Worm (Caenorhabditis elegans): Measurements from ENCODE around the gene C52B9.8.
"Not testable (repeated sequence)": the region's sequence is repeated elsewhere in the genome, so short reads cannot be mapped to it uniquely, and the experiment has no call there.

C52B9.8 gene

ce11 chrX:4343915-4344314, 32.3 kb upstream of the C52B9.8 start, which contains the start of gene F14H12.3:
TSS of gene F14H12.3 (plus strand) at chrX:4344215.
- TF ChIP-seq egl-27 (tag; optimal IDR thresholded peaks at IDR 0.05): no peak
- TF ChIP-seq nhr-48 (tag; optimal IDR thresholded peaks at IDR 0.05): no peak
- no peak for TF ChIP-seq Y48G9A.11 (GFP tag; IDR thresholded peaks at IDR 0.05)
- TF ChIP-seq zfp-3 (GFP tag; conservative IDR thresholded peaks at IDR 0.05): no peak
- TF ChIP-seq lsy-2 (tag; optimal IDR thresholded peaks at IDR 0.05): no peak
- TF ChIP-seq madf-9 (GFP tag; conservative IDR thresholded peaks at IDR 0.05): no peak
- no peak for TF ChIP-seq nhr-42 (GFP tag; IDR thresholded peaks at IDR 0.05)
- TF ChIP-seq nhr-28 (tag; optimal IDR thresholded peaks at IDR 0.05): no peak
- TF ChIP-seq mes-2 (tag; optimal IDR thresholded peaks at IDR 0.05; ENCODE audit: poor library complexity, severe bottlenecking): no peak
- no peak for TF ChIP-seq lin-15B (tag; optimal IDR thresholded peaks at IDR 0.05)
- no peak for TF ChIP-seq mdt-29 (GFP tag; IDR thresholded peaks at IDR 0.05)
- no peak for TF ChIP-seq mxl-2 (GFP tag; conservative IDR thresholded peaks at IDR 0.05)
- no peak for TF ChIP-seq T26A8.4 (GFP tag; IDR thresholded peaks at IDR 0.05)
- no peak for TF ChIP-seq F44E2.7 (GFP tag; IDR thresholded peaks at IDR 0.05)

ce11 chrX:4342730-4343129, 31.2 kb upstream of the C52B9.8 start:
- TF ChIP-seq F44E2.7 (GFP tag; IDR thresholded peaks at IDR 0.05) (no peak), F37D6.2 (tag; optimal IDR thresholded peaks at IDR 0.05) (no peak), ceh-28 (tag; optimal IDR thresholded peaks at IDR 0.05) (no peak), unc-130 (GFP tag; optimal IDR thresholded peaks at IDR 0.05) (no peak), jun-1 (tag; optimal IDR thresholded peaks at IDR 0.05) (no peak), php-3 (GFP tag; IDR thresholded peaks at IDR 0.05) (no peak), gei-8 (GFP tag; optimal IDR thresholded peaks at IDR 0.05) (no peak), dve-1 (tag; optimal IDR thresholded peaks at IDR 0.05; ENCODE audit: insufficient read depth) (no peak), vab-7 (GFP tag; IDR thresholded peaks at IDR 0.05) (no peak), set-16 (GFP tag; IDR thresholded peaks at IDR 0.05) (no peak), hlh-30 (tag; optimal IDR thresholded peaks at IDR 0.05; ENCODE audit: insufficient read depth) (no peak), zag-1 (tag; optimal IDR thresholded peaks at IDR 0.05) (no peak), hlh-11 (tag; optimal IDR thresholded peaks at IDR 0.05) (no peak), egl-43 (GFP tag; IDR thresholded peaks at IDR 0.05) (no peak), cey-2 (tag; optimal IDR thresholded peaks at IDR 0.05; ENCODE audit: borderline replicate concordance, insufficient read depth) (no peak)

- TF ChIP-seq lir-3, egl-27, attf-4 (tag; optimal IDR thresholded peaks at IDR 0.05): not testable (repeated sequence)
Measured at ce11 chrX:4339332-4339731, 27.8 kb upstream of the C52B9.8 start, which contains the start of gene cst-1. TSS of gene cst-1 (plus strand) at chrX:4339632.

- not testable (repeated sequence) for TF ChIP-seq duxl-1 (tag; optimal IDR thresholded peaks at IDR 0.05; ENCODE audit: poor library complexity); ztf-7 (tag; optimal IDR thresholded peaks at IDR 0.05); ceh-82 (tag; optimal IDR thresholded peaks at IDR 0.05)
Measured at ce11 chrX:4335950-4336349, 24.4 kb upstream of the C52B9.8 start, which contains the start of gene cst-2. TSS of gene cst-2 (minus strand) at chrX:4336050.

ce11 chrX:4332305-4332704, 20.7 kb upstream of the C52B9.8 start, which contains the start of gene C24A8.6:
TSS of gene C24A8.6 (minus strand) at chrX:4332405.
- not testable (repeated sequence) for TF ChIP-seq pqm-1, F37D6.2, rbr-2 (tag; optimal IDR thresholded peaks at IDR 0.05)

Measured in whole organism, L4 larva.